Fruit fly (Drosophila melanogaster) whole organism, embryonic: ENCODE data around the gene RpL24.

Experiments
- ATbp ChIP-seq: fragments of 200-800 bp; sonication (Bioruptor generic); optimal IDR thresholded peaks from 2 replicates; lab custom pipeline; 2017; ENCODE audit warnings: missing biosample characterization, mild to moderate bottlenecking, missing genetic modification characterization, missing genetic modification reagents
- Adf1 ChIP-seq: fragments of 200-800 bp; sonication (Bioruptor generic); IDR thresholded peaks from 2 replicates; pipeline ENCODE4 v1.3.6; 2022; ENCODE audit warnings: missing biosample characterization, missing genetic modification characterization
- Atf6 ChIP-seq: fragments of 200-800 bp; sonication (Bioruptor generic); IDR thresholded peaks from 2 replicates; pipeline ENCODE4 v1.3.6; 2022; ENCODE audit warnings: missing biosample characterization, missing genetic modification characterization
- CG1024 ChIP-seq: fragments of 200-800 bp; sonication (Bioruptor generic); IDR thresholded peaks from 2 replicates; pipeline ENCODE4 v1.3.6; 2022; ENCODE audit warnings: missing biosample characterization, missing genetic modification characterization
- CG10267 ChIP-seq: fragments of 200-800 bp; sonication (Bioruptor generic); optimal IDR thresholded peaks from 2 replicates; lab custom pipeline; 2018; ENCODE audit warnings: missing biosample characterization, mild to moderate bottlenecking, missing genetic modification characterization, moderate library complexity
- CG11247 ChIP-seq: fragments of 200-800 bp; sonication (Bioruptor generic); IDR thresholded peaks from 2 replicates; pipeline ENCODE4 v1.3.6; 2022; ENCODE audit warnings: missing biosample characterization, missing genetic modification characterization
- CG12219 ChIP-seq: fragments of 200-800 bp; sonication (Bioruptor generic); optimal IDR thresholded peaks from 3 replicates; lab custom pipeline; 2018; ENCODE audit warnings: missing biosample characterization, mild to moderate bottlenecking, missing genetic modification characterization
- CG13775 ChIP-seq: fragments of 200-800 bp; sonication (Bioruptor generic); optimal IDR thresholded peaks from 3 replicates; lab custom pipeline; 2017; ENCODE audit warnings: missing biosample characterization, mild to moderate bottlenecking, missing genetic modification characterization
- CG15269 ChIP-seq: fragments of 200-800 bp; sonication (Bioruptor generic); optimal IDR thresholded peaks from 2 replicates; lab custom pipeline; 2018; ENCODE audit warnings: missing biosample characterization, mild to moderate bottlenecking, missing genetic modification characterization, moderate library complexity
- CG15696 ChIP-seq: fragments of 200-800 bp; sonication (Bioruptor generic); optimal IDR thresholded peaks from 2 replicates; lab custom pipeline; 2019; ENCODE audit warnings: missing biosample characterization, mild to moderate bottlenecking, missing genetic modification characterization, moderate library complexity
- CG18764 ChIP-seq: fragments of 200-800 bp; sonication (Bioruptor generic); optimal IDR thresholded peaks from 3 replicates; lab custom pipeline; 2016; ENCODE audit warnings: missing biosample characterization, missing genetic modification characterization
- CG3065 ChIP-seq: fragments of 200-800 bp; sonication (Bioruptor generic); optimal IDR thresholded peaks from 2 replicates; lab custom pipeline; 2016; ENCODE audit warnings: missing biosample characterization, missing genetic modification characterization
- CG32767 ChIP-seq: fragments of 200-800 bp; sonication (Bioruptor generic); IDR thresholded peaks from 2 replicates; pipeline ENCODE4 v1.3.6; 2022; ENCODE audit warnings: missing biosample characterization, missing genetic modification characterization
- CG3726 ChIP-seq: fragments of 200-800 bp; sonication (Bioruptor generic); IDR thresholded peaks from 3 replicates; pipeline ENCODE4, ENCODE4 v1.3.6; 2022; ENCODE audit warnings: missing biosample characterization, missing genetic modification characterization
- CG5953 ChIP-seq: fragments of 200-800 bp; sonication (Bioruptor generic); IDR thresholded peaks from 2 replicates; pipeline ENCODE4 v1.3.6; 2022; ENCODE audit warnings: missing biosample characterization, missing genetic modification characterization
- CG6654 ChIP-seq: fragments of 200-800 bp; sonication (Bioruptor generic); optimal IDR thresholded peaks from 2 replicates; lab custom pipeline; 2017; ENCODE audit warnings: missing biosample characterization, mild to moderate bottlenecking, missing genetic modification characterization
- CG6791 ChIP-seq: fragments of 200-800 bp; sonication (Bioruptor generic); IDR thresholded peaks from 3 replicates; pipeline ENCODE4 v1.3.6; 2022; ENCODE audit warnings: missing biosample characterization, missing genetic modification characterization; ENCODE audit not compliant: partially characterized antibody
- CG7372 ChIP-seq: fragments of 200-800 bp; sonication (Bioruptor generic); IDR thresholded peaks from 2 replicates; pipeline ENCODE4 v1.3.6; 2022; ENCODE audit warnings: missing biosample characterization, missing genetic modification characterization
- Chrac-16 ChIP-seq: fragments of 200-800 bp; sonication (Bioruptor generic); optimal IDR thresholded peaks from 3 replicates; lab custom pipeline; 2016; ENCODE audit warnings: missing biosample characterization, missing genetic modification characterization
- CrebB ChIP-seq: fragments of 200-800 bp; sonication (Bioruptor generic); optimal IDR thresholded peaks from 3 replicates; lab custom pipeline; 2018; ENCODE audit warnings: missing biosample characterization, mild to moderate bottlenecking, missing genetic modification characterization
- Dek ChIP-seq: fragments of 200-800 bp; sonication (Bioruptor generic); optimal IDR thresholded peaks from 3 replicates; lab custom pipeline; 2019; ENCODE audit warnings: missing biosample characterization, mild to moderate bottlenecking, missing genetic modification characterization, moderate library complexity
- Dfd ChIP-seq, 2 experiments: fragments of >200 bp; optimal IDR thresholded peaks; 2 replicates each; lab custom pipeline; 2017; ENCODE audit warnings: missing biosample characterization in 2 of 2, missing genetic modification characterization in 2 of 2
- Dp ChIP-seq: fragments of 200-800 bp; sonication (Bioruptor generic); optimal IDR thresholded peaks from 2 replicates; lab custom pipeline; 2018; ENCODE audit warnings: missing biosample characterization, mild to moderate bottlenecking, missing genetic modification characterization, moderate library complexity
- E2f1 ChIP-seq: fragments of 200-800 bp; sonication (Bioruptor generic); IDR thresholded peaks from 2 replicates; pipeline ENCODE4 v1.3.6; 2022; ENCODE audit warnings: missing biosample characterization, missing genetic modification characterization
- Hr78 ChIP-seq, 2 experiments: fragments of 200-800 bp in 1 of 2; fragments of >200 bp in 1 of 2; sonication (Bioruptor generic) in 1 of 2; optimal IDR thresholded peaks; 2 replicates each; lab custom pipeline; 2017 to 2019; ENCODE audit warnings: missing biosample characterization in 2 of 2, missing genetic modification characterization in 2 of 2, mild to moderate bottlenecking in 1 of 2, moderate library complexity in 1 of 2
- Lhr ChIP-seq: fragments of 200-800 bp; sonication (Bioruptor generic); optimal IDR thresholded peaks from 3 replicates; lab custom pipeline; 2017; ENCODE audit warnings: mild to moderate bottlenecking, missing biosample characterization, missing genetic modification reagents, missing genetic modification characterization
- Meics ChIP-seq: fragments of 200-800 bp; sonication (Bioruptor generic); optimal IDR thresholded peaks from 2 replicates; lab custom pipeline; 2017; ENCODE audit warnings: missing biosample characterization, mild to moderate bottlenecking, missing genetic modification characterization
- Poxn ChIP-seq: fragments of 200-800 bp; sonication (Bioruptor generic); IDR thresholded peaks from 2 replicates; pipeline ENCODE4 v1.3.6; 2022; ENCODE audit warnings: missing biosample characterization, missing genetic modification characterization
- az2 ChIP-seq: fragments of 200-800 bp; sonication (Bioruptor generic); optimal IDR thresholded peaks from 3 replicates; lab custom pipeline; 2016; ENCODE audit warnings: missing biosample characterization, missing genetic modification characterization
- bbx ChIP-seq: fragments of 200-800 bp; sonication (Bioruptor generic); IDR thresholded peaks from 2 replicates; pipeline ENCODE4 v1.3.6; 2022; ENCODE audit warnings: missing biosample characterization, missing genetic modification characterization; ENCODE audit not compliant: partially characterized antibody
- br ChIP-seq: fragments of >200 bp; optimal IDR thresholded peaks from 2 replicates; lab custom pipeline; 2017
- chn ChIP-seq: fragments of 200-800 bp; sonication (Bioruptor generic); optimal IDR thresholded peaks from 2 replicates; lab custom pipeline; 2016; ENCODE audit warnings: missing biosample characterization, missing genetic modification characterization
- ewg ChIP-seq: fragments of 200-800 bp; sonication (Bioruptor generic); optimal IDR thresholded peaks from 3 replicates; lab custom pipeline; 2017; ENCODE audit warnings: mild to moderate bottlenecking, missing biosample characterization, missing genetic modification reagents, missing genetic modification characterization
- exex ChIP-seq: fragments of 200-800 bp; sonication (Bioruptor generic); optimal IDR thresholded peaks from 4 replicates; lab custom pipeline; 2018; ENCODE audit warnings: missing biosample characterization, mild to moderate bottlenecking, missing genetic modification characterization, moderate library complexity
- fru ChIP-seq: fragments of >200 bp; optimal IDR thresholded peaks from 2 replicates; lab custom pipeline; 2017
- fu2 ChIP-seq: fragments of 200-800 bp; sonication (Bioruptor generic); optimal IDR thresholded peaks from 2 replicates; lab custom pipeline; 2016; ENCODE audit warnings: missing biosample characterization, missing genetic modification characterization
- gce ChIP-seq: fragments of 200-800 bp; sonication (Bioruptor generic); IDR thresholded peaks from 3 replicates; pipeline ENCODE4 v1.3.6; 2022; ENCODE audit warnings: missing biosample characterization, missing genetic modification characterization
- kay ChIP-seq: fragments of 200-800 bp; sonication (Bioruptor generic); optimal IDR thresholded peaks from 2 replicates; lab custom pipeline; 2016; ENCODE audit warnings: missing biosample characterization, missing genetic modification characterization
- lmd ChIP-seq: fragments of 200-800 bp; sonication (Bioruptor generic); IDR thresholded peaks from 2 replicates; pipeline ENCODE4 v1.3.6; 2022; ENCODE audit warnings: missing biosample characterization, missing genetic modification characterization
- otp ChIP-seq: fragments of 200-800 bp; sonication (Bioruptor generic); IDR thresholded peaks from 3 replicates; pipeline ENCODE4, ENCODE4 v1.3.6; 2022; ENCODE audit warnings: missing biosample characterization, missing genetic modification characterization
- p53 ChIP-seq: fragments of 200-800 bp; sonication (Bioruptor generic); optimal IDR thresholded peaks from 2 replicates; lab custom pipeline; 2016; ENCODE audit warnings: missing biosample characterization, missing genetic modification characterization
- peb ChIP-seq: fragments of 200-800 bp; sonication (Bioruptor generic); IDR thresholded peaks from 2 replicates; pipeline ENCODE4 v1.3.6; 2022; ENCODE audit warnings: missing biosample characterization, missing genetic modification characterization
- repo ChIP-seq: fragments of 200-800 bp; sonication (Bioruptor generic); optimal IDR thresholded peaks from 2 replicates; lab custom pipeline; 2016; ENCODE audit warnings: missing biosample characterization, missing genetic modification characterization
- row ChIP-seq: fragments of 200-800 bp; sonication (Bioruptor generic); IDR thresholded peaks from 3 replicates; pipeline ENCODE4 v1.3.6; 2022; ENCODE audit warnings: missing biosample characterization, missing genetic modification characterization
- sc ChIP-seq, 3 experiments: fragments of >200 bp in 2 of 3; fragments of 200-800 bp in 1 of 3; sonication (Bioruptor generic) in 1 of 3; optimal IDR thresholded peaks; 2 replicates in 2 of 3; 3 replicates in 1 of 3; lab custom pipeline; 2017; ENCODE audit warnings: mild to moderate bottlenecking in 1 of 3, missing biosample characterization in 1 of 3, missing genetic modification characterization in 1 of 3, missing genetic modification reagents in 1 of 3
- sd ChIP-seq: fragments of 200-800 bp; sonication (Bioruptor generic); optimal IDR thresholded peaks from 3 replicates; lab custom pipeline; 2018; ENCODE audit warnings: missing biosample characterization, mild to moderate bottlenecking, missing genetic modification characterization, moderate library complexity
- seq ChIP-seq: fragments of 200-800 bp; sonication (Bioruptor generic); IDR thresholded peaks from 2 replicates; pipeline ENCODE4 v1.3.6; 2022; ENCODE audit warnings: missing biosample characterization, missing genetic modification characterization
- tin ChIP-seq: fragments of 200-800 bp; sonication (Bioruptor generic); optimal IDR thresholded peaks from 3 replicates; lab custom pipeline; 2016; ENCODE audit warnings: missing biosample characterization, missing genetic modification characterization
- tna ChIP-seq: fragments of 200-800 bp; sonication (Bioruptor generic); IDR thresholded peaks from 2 replicates; pipeline ENCODE4 v1.3.6; 2022; ENCODE audit warnings: missing biosample characterization, missing genetic modification characterization; ENCODE audit not compliant: partially characterized antibody
- toy ChIP-seq: fragments of 200-800 bp; sonication (Bioruptor generic); IDR thresholded peaks from 2 replicates; pipeline ENCODE4 v1.3.6; 2022; ENCODE audit warnings: missing biosample characterization, missing genetic modification characterization
- ttk ChIP-seq: fragments of 200-800 bp; sonication (Bioruptor generic); IDR thresholded peaks from 2 replicates; pipeline ENCODE4 v2.1.2; 2022; ENCODE audit warnings: missing biosample characterization, missing genetic modification characterization
- wdn ChIP-seq: fragments of 200-800 bp; sonication (Bioruptor generic); IDR thresholded peaks from 2 replicates; pipeline ENCODE4 v1.3.6; 2022; ENCODE audit warnings: missing biosample characterization, missing genetic modification characterization
- zfh1 ChIP-seq: fragments of 200-800 bp; sonication (Bioruptor generic); IDR thresholded peaks from 3 replicates; pipeline ENCODE4 v1.3.6; 2022; ENCODE audit warnings: missing biosample characterization, missing genetic modification characterization

RpL24 gene

dm6 chr2L:13367378-13367777 lies 27.6 kb downstream of the RpL24 start, which contains the start of gene Tap42 (continued):
- TF ChIP-seq wdn = no peak
- TF ChIP-seq peb (GFP tag; lab: Robert Waterston, UW) = no peak
- no peak for TF ChIP-seq tin (GFP tag; lab: Kevin White, UChicago)
- TF ChIP-seq CG7372 (GFP tag; lab: Robert Waterston, UW) = no peak
- no peak for TF ChIP-seq sc (optimal IDR thresholded peaks at IDR 0.05; lab: Kevin White, UChicago)
- no peak for TF ChIP-seq sc (GFP tag; optimal IDR thresholded peaks at IDR 0.05; lab: Kevin White, UChicago)
- TF ChIP-seq Atf6 = no peak
- TF ChIP-seq ewg (GFP tag; lab: Kevin White, UChicago) = no peak
- peak; percentile 11 for TF ChIP-seq CG15696 (tag; lab: Kevin White, UChicago)
- TF ChIP-seq tna (GFP tag; lab: Robert Waterston, UW) = no peak
- peak; percentile 40 for TF ChIP-seq CG15269 (tag; lab: Kevin White, UChicago)
- TF ChIP-seq CG32767 (GFP tag; lab: Robert Waterston, UW) = no peak
- TF ChIP-seq Lhr (GFP tag; lab: Kevin White, UChicago) = no peak
- no peak for TF ChIP-seq gce
- no peak for TF ChIP-seq CG5953 (GFP tag; lab: Robert Waterston, UW)
- no peak for TF ChIP-seq seq (GFP tag; lab: Robert Waterston, UW)
- no peak for TF ChIP-seq Dp (GFP tag; lab: Kevin White, UChicago)
- TF ChIP-seq row (GFP tag; lab: Robert Waterston, UW) = peak; percentile 71
- no peak for TF ChIP-seq toy (GFP tag; lab: Robert Waterston, UW)
- no peak for TF ChIP-seq E2f1 (GFP tag; lab: Robert Waterston, UW)
- no peak for TF ChIP-seq fru
- no peak for TF ChIP-seq kay (GFP tag; lab: Kevin White, UChicago)
- no peak for TF ChIP-seq CG11247 (GFP tag; lab: Robert Waterston, UW)
- TF ChIP-seq otp = no peak
- no peak for TF ChIP-seq CG6654 (GFP tag; lab: Kevin White, UChicago)
- TF ChIP-seq CG13775 = no peak
- TF ChIP-seq ttk = no peak
- no peak for TF ChIP-seq fu2 (GFP tag; lab: Kevin White, UChicago)
- no peak for TF ChIP-seq CG1024
- no peak for TF ChIP-seq Hr78 (GFP tag; optimal IDR thresholded peaks at IDR 0.05; lab: Kevin White, UChicago)
- peak; percentile 49 for TF ChIP-seq CG10267 (tag; lab: Kevin White, UChicago)
- TF ChIP-seq CG12219 = no peak
- no peak for TF ChIP-seq CG3726 (GFP tag; lab: Robert Waterston, UW)
- TF ChIP-seq Dek (tag; lab: Kevin White, UChicago) = peak; percentile 26
- peak; percentile 25; the same call in 1 of the 2 replicates for TF ChIP-seq Adf1 (GFP tag; lab: Robert Waterston, UW)
- no peak for TF ChIP-seq Chrac-16 (GFP tag; lab: Kevin White, UChicago)
- no peak for TF ChIP-seq CrebB (tag; lab: Kevin White, UChicago)
- TF ChIP-seq ATbp (GFP tag; lab: Kevin White, UChicago) = no peak
- no peak for TF ChIP-seq br
- TF ChIP-seq exex = no peak
- no peak for TF ChIP-seq p53 (GFP tag; lab: Kevin White, UChicago)
- TF ChIP-seq zfh1 (GFP tag; lab: Robert Waterston, UW) = no peak
- no peak for TF ChIP-seq chn (GFP tag; lab: Kevin White, UChicago)
- TF ChIP-seq CG18764 = no peak
- no peak for TF ChIP-seq Dfd (GFP tag; optimal IDR thresholded peaks at IDR 0.05; lab: Kevin White, UChicago)
- TF ChIP-seq CG6791 (GFP tag; lab: Robert Waterston, UW) = no peak
- no peak for TF ChIP-seq repo (GFP tag; lab: Kevin White, UChicago)
- TF ChIP-seq lmd = no peak; the same call in 1 of the 2 replicates
- TF ChIP-seq az2 (GFP tag; lab: Kevin White, UChicago) = peak; percentile 20
- TF ChIP-seq sd = no peak
- peak; percentile 20 for TF ChIP-seq Meics (GFP tag; lab: Kevin White, UChicago)
- TF ChIP-seq Poxn (GFP tag; lab: Robert Waterston, UW) = no peak
- no peak for TF ChIP-seq CG3065
- TF ChIP-seq bbx (GFP tag; lab: Robert Waterston, UW) = no peak
